Worm (Caenorhabditis elegans): ENCODE results near the gene ZK546.4.

DNA sequence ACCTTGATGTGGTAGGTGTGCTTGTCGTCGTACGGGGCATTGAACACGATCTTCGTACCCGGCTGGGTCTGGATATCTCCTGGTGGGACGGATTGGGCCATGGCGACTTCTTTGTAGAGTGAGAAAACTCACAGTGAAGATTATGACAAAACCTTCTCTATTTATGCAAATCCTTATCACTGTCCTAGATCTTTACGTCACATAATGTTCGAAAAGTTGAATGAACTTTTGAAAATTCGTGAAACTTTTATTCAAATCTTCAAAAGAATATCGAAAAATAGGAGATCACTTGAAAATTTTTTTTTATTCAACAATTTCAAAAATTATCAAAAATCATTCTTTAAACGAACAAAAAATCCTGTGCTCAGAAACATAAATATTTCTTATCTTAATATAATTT lies 45.2 kb upstream of the ZK546.4 start, which contains the start of gene msp-33:
- TF ChIP-seq hmg-4 (GFP tag; optimal IDR thresholded peaks at IDR 0.05) (no peak), sea-1 (GFP tag; conservative IDR thresholded peaks at IDR 0.05) (no peak), tra-4 (tag; optimal IDR thresholded peaks at IDR 0.05) (no peak), flt-1 (GFP tag; IDR thresholded peaks at IDR 0.05) (no peak), hnd-1 (tag; optimal IDR thresholded peaks at IDR 0.05) (no peak), tbx-11 (GFP tag; IDR thresholded peaks at IDR 0.05) (no peak), hmbx-1 (tag; optimal IDR thresholded peaks at IDR 0.05) (no peak)

Data from whole organism, early embryonic.